Fruit fly (Drosophila melanogaster) whole organism, wandering third instar larva: ENCODE measurements around the gene ro.

Experiments
- Abd-B ChIP-seq: fragments of >200 bp; optimal IDR thresholded peaks from 2 replicates; lab custom pipeline; 2017; ENCODE audit warnings: missing biosample characterization, missing genetic modification characterization
- CG32264 ChIP-seq: fragments of 200-800 bp; sonication (Bioruptor generic); optimal IDR thresholded peaks from 2 replicates; lab custom pipeline; 2016; ENCODE audit warnings: missing biosample characterization, missing genetic modification characterization
- CG9705 ChIP-seq: fragments of 200-800 bp; sonication (Bioruptor generic); optimal IDR thresholded peaks from 2 replicates; lab custom pipeline; 2018; ENCODE audit warnings: missing biosample characterization, mild to moderate bottlenecking, missing genetic modification characterization
- CrebA ChIP-seq: fragments of 200-800 bp; sonication (Bioruptor generic); optimal IDR thresholded peaks from 2 replicates; lab custom pipeline; 2016; ENCODE audit warnings: missing biosample characterization, mild to moderate bottlenecking, missing genetic modification characterization, borderline replicate concordance
- Dfd ChIP-seq: fragments of >200 bp; optimal IDR thresholded peaks from 2 replicates; lab custom pipeline; 2017; ENCODE audit warnings: missing biosample characterization, missing genetic modification characterization
- Dif ChIP-seq: fragments of 200-275, 200-300 bp; sonication (Bioruptor generic); optimal IDR thresholded peaks from 2 replicates; lab custom pipeline; 2018; ENCODE audit warnings: missing biosample characterization, missing genetic modification characterization; ENCODE audit not compliant: partially characterized antibody
- GATAd ChIP-seq: sonication (Bioruptor generic); optimal IDR thresholded peaks from 2 replicates; lab custom pipeline; 2016; ENCODE audit warnings: missing biosample characterization, missing genetic modification characterization
- HLH106 ChIP-seq: fragments of 200-800 bp; optimal IDR thresholded peaks from 3 replicates; lab custom pipeline; 2019; ENCODE audit warnings: missing biosample characterization, mild to moderate bottlenecking, missing genetic modification characterization, moderate library complexity
- Hnf4 ChIP-seq: fragments of 200-800 bp; sonication (Bioruptor generic); optimal IDR thresholded peaks from 2 replicates; lab custom pipeline; 2016; ENCODE audit warnings: missing biosample characterization, mild to moderate bottlenecking, missing genetic modification characterization
- Hr78 ChIP-seq: fragments of >200 bp; optimal IDR thresholded peaks from 2 replicates; lab custom pipeline; 2017; ENCODE audit warnings: missing biosample characterization, missing genetic modification characterization
- Hr83 ChIP-seq: fragments of 200-300 bp; sonication (Bioruptor generic); optimal IDR thresholded peaks from 2 replicates; lab custom pipeline; 2016; ENCODE audit warnings: missing biosample characterization, mild to moderate bottlenecking, missing genetic modification characterization, moderate library complexity; ENCODE audit not compliant: poor library complexity, severe bottlenecking
- Jra ChIP-seq: sonication (Bioruptor generic); optimal IDR thresholded peaks from 2 replicates; lab custom pipeline; 2016; ENCODE audit warnings: missing biosample characterization, missing genetic modification characterization
- Mio ChIP-seq: sonication (Bioruptor generic); optimal IDR thresholded peaks from 2 replicates; lab custom pipeline; 2016; ENCODE audit warnings: missing biosample characterization, missing genetic modification characterization
- Myc ChIP-seq: fragments of >200 bp; optimal IDR thresholded peaks from 2 replicates; lab custom pipeline; 2017
- N ChIP-seq: fragments of >200 bp; optimal IDR thresholded peaks from 2 replicates; lab custom pipeline; 2018; ENCODE audit warnings: missing biosample characterization, missing external identifiers, missing genetic modification characterization
- OdsH ChIP-seq: fragments of 200-800 bp; sonication (Bioruptor generic); optimal IDR thresholded peaks from 2 replicates; lab custom pipeline; 2016; ENCODE audit warnings: missing biosample characterization, mild to moderate bottlenecking, missing genetic modification characterization
- Rel ChIP-seq, 2 experiments: fragments of 200-800 bp; sonication (Bioruptor generic) in 1 of 2; optimal IDR thresholded peaks; 2 replicates in 1 of 2; 3 replicates in 1 of 2; lab custom pipeline; 2016 to 2019; ENCODE audit warnings: mild to moderate bottlenecking in 2 of 2, missing biosample characterization in 2 of 2, missing genetic modification characterization in 2 of 2, moderate library complexity in 1 of 2
- Sp1 ChIP-seq: fragments of 200-800 bp; sonication (Bioruptor generic); optimal IDR thresholded peaks from 3 replicates; lab custom pipeline; 2019; ENCODE audit warnings: missing biosample characterization, mild to moderate bottlenecking, missing genetic modification characterization, moderate library complexity
- Vsx2 ChIP-seq: fragments of 200-300, 225-300 bp; sonication (Bioruptor generic); optimal IDR thresholded peaks from 2 replicates; lab custom pipeline; 2018; ENCODE audit warnings: missing biosample characterization, missing genetic modification characterization; ENCODE audit not compliant: partially characterized antibody
- br ChIP-seq: fragments of 200-800 bp; sonication (Bioruptor generic); optimal IDR thresholded peaks from 2 replicates; lab custom pipeline; 2016; ENCODE audit warnings: missing biosample characterization, missing genetic modification characterization
- brk ChIP-seq: fragments of 200-800 bp; sonication (Bioruptor generic); optimal IDR thresholded peaks from 2 replicates; lab custom pipeline; 2016; ENCODE audit warnings: missing biosample characterization, mild to moderate bottlenecking, missing genetic modification characterization
- dl ChIP-seq, 2 experiments: fragments of 175-275, 200-275 bp in 1 of 2; fragments of 200-275 bp in 1 of 2; sonication (Bioruptor generic); optimal IDR thresholded peaks; lab custom pipeline; 2018; ENCODE audit warnings: mild to moderate bottlenecking in 2 of 2, missing biosample characterization in 2 of 2, missing genetic modification characterization in 2 of 2, moderate library complexity in 2 of 2; ENCODE audit not compliant: partially characterized antibody in 2 of 2, insufficient read depth in 1 of 2
- dmrt93B ChIP-seq: fragments of 200-800 bp; sonication (Bioruptor generic); optimal IDR thresholded peaks from 2 replicates; lab custom pipeline; 2018; ENCODE audit warnings: missing biosample characterization, mild to moderate bottlenecking, missing genetic modification characterization
- dsf ChIP-seq: sonication (Bioruptor generic); optimal IDR thresholded peaks from 2 replicates; lab custom pipeline; 2016; ENCODE audit warnings: missing biosample characterization, missing genetic modification characterization, borderline replicate concordance
- ey ChIP-seq: fragments of 200-800 bp; sonication (Bioruptor generic); optimal IDR thresholded peaks from 2 replicates; lab custom pipeline; 2016; ENCODE audit warnings: missing biosample characterization, missing genetic modification characterization
- foxo ChIP-seq, 2 experiments: fragments of 200-800 bp; sonication (Bioruptor generic); optimal IDR thresholded peaks; 2 replicates in 1 of 2; 3 replicates in 1 of 2; lab custom pipeline; 2016 to 2017; ENCODE audit warnings: missing biosample characterization in 2 of 2, missing genetic modification characterization in 2 of 2
- fru ChIP-seq: fragments of 200-800 bp; sonication (Bioruptor generic); optimal IDR thresholded peaks from 3 replicates; lab custom pipeline; 2016; ENCODE audit warnings: missing biosample characterization, mild to moderate bottlenecking, missing genetic modification characterization
- h ChIP-seq: fragments of 200-800 bp; sonication (Bioruptor generic); optimal IDR thresholded peaks from 3 replicates; lab custom pipeline; 2016; ENCODE audit warnings: missing biosample characterization, mild to moderate bottlenecking, missing genetic modification characterization
- jim ChIP-seq: fragments of 175-275, 200-325 bp; sonication (Bioruptor generic); optimal IDR thresholded peaks from 2 replicates; lab custom pipeline; 2016; ENCODE audit warnings: missing biosample characterization, mild to moderate bottlenecking, missing genetic modification characterization
- lola ChIP-seq: fragments of >200 bp; optimal IDR thresholded peaks from 2 replicates; lab custom pipeline; 2017; ENCODE audit warnings: missing biosample characterization, missing genetic modification characterization
- pan ChIP-seq: fragments of >200 bp; optimal IDR thresholded peaks from 2 replicates; lab custom pipeline; 2017
- psq ChIP-seq: fragments of 200-800 bp; sonication (Bioruptor generic); optimal IDR thresholded peaks from 3 replicates; lab custom pipeline; 2017; ENCODE audit warnings: missing biosample characterization, mild to moderate bottlenecking, missing genetic modification characterization, moderate library complexity
- rgr ChIP-seq: fragments of 200-800 bp; sonication (Bioruptor generic); optimal IDR thresholded peaks from 3 replicates; lab custom pipeline; 2016; ENCODE audit warnings: missing biosample characterization, mild to moderate bottlenecking, missing genetic modification characterization
- sage ChIP-seq: fragments of 200-800 bp; sonication (Bioruptor generic); optimal IDR thresholded peaks from 2 replicates; lab custom pipeline; 2016; ENCODE audit warnings: missing biosample characterization, mild to moderate bottlenecking, missing genetic modification characterization
- sv ChIP-seq: fragments of 200-800 bp; sonication (Bioruptor generic); optimal IDR thresholded peaks from 3 replicates; lab custom pipeline; 2016; ENCODE audit warnings: missing biosample characterization, missing genetic modification characterization
- tai ChIP-seq: sonication (Bioruptor generic); optimal IDR thresholded peaks from 2 replicates; lab custom pipeline; 2016; ENCODE audit warnings: missing biosample characterization, missing genetic modification characterization
- usp ChIP-seq: fragments of >200 bp; optimal IDR thresholded peaks from 2 replicates; lab custom pipeline; 2017; ENCODE audit warnings: missing biosample characterization, missing genetic modification characterization
- woc ChIP-seq: sonication (Bioruptor generic); optimal IDR thresholded peaks from 2 replicates; lab custom pipeline; 2016; ENCODE audit warnings: missing biosample characterization, mild to moderate bottlenecking, missing genetic modification characterization

Gene ro

dm6 chr3R:26867457-26868044 is 13.4 kb downstream of the ro start:
- TF ChIP-seq HLH106 (tag; lab: Kevin White, UChicago) (no peak), Abd-B (no peak), N (GFP tag; lab: Kevin White, UChicago) (no peak), pan (lab: Kevin White, UChicago) (no peak), lola (GFP tag; lab: Kevin White, UChicago) (no peak), CG9705 (no peak), Jra (GFP tag; lab: Kevin White, UChicago) (no peak), dmrt93B (GFP tag; lab: Kevin White, UChicago) (no peak), sage (no peak), Myc (lab: Kevin White, UChicago) (no peak), Mio (no peak), Dif (no peak), Hnf4 (GFP tag; lab: Kevin White, UChicago) (no peak), psq (GFP tag; lab: Kevin White, UChicago) (no peak), Rel (GFP tag; optimal IDR thresholded peaks at IDR 0.05; lab: Kevin White, UChicago) (no peak), Rel (tag; optimal IDR thresholded peaks at IDR 0.05; lab: Kevin White, UChicago) (no peak), brk (GFP tag; lab: Kevin White, UChicago) (no peak), Hr78 (GFP tag; lab: Kevin White, UChicago) (no peak), Hr83 (GFP tag; lab: Kevin White, UChicago) (no peak)
- TF ChIP-seq, all 38 proteins: peak for 0

dm6 chr3R:26866577-26867456 is 14.2 kb downstream of the ro start, which contains the start of the genes ball and His2Av:
ball (minus strand) TSS chr3R:26866807.
His2Av (plus strand) TSS chr3R:26866929.
- TF ChIP-seq woc (peak; percentile 47), Dif (no peak), Jra (GFP tag; lab: Kevin White, UChicago) (peak; percentile 87), brk (GFP tag; lab: Kevin White, UChicago) (no peak), Mio (peak; percentile 41), Vsx2 (GFP tag; lab: Kevin White, UChicago) (no peak), rgr (GFP tag; lab: Kevin White, UChicago) (peak; percentile 85), OdsH (GFP tag; lab: Kevin White, UChicago) (peak; percentile 75), Hr78 (GFP tag; lab: Kevin White, UChicago) (no peak), br (GFP tag; lab: Kevin White, UChicago) (peak; percentile 86), h (GFP tag; lab: Kevin White, UChicago) (peak; percentile 82), psq (GFP tag; lab: Kevin White, UChicago) (peak; percentile 66), fru (GFP tag; lab: Kevin White, UChicago) (peak; percentile 86), CG9705 (peak; percentile 41), CG32264 (GFP tag; lab: Kevin White, UChicago) (peak; percentile 44), usp (no peak), jim (GFP tag; lab: Kevin White, UChicago) (no peak), dsf (GFP tag; lab: Kevin White, UChicago) (peak; percentile 33), sv (GFP tag; lab: Kevin White, UChicago) (peak; percentile 86), Rel (GFP tag; optimal IDR thresholded peaks at IDR 0.05; lab: Kevin White, UChicago) (no peak), Rel (tag; optimal IDR thresholded peaks at IDR 0.05; lab: Kevin White, UChicago) (peak; percentile 90), ey (GFP tag; lab: Kevin White, UChicago) (peak; percentile 84), dl (GFP tag; optimal IDR thresholded peaks at IDR 0.05; lab: Kevin White, UChicago; ENCODE audit: insufficient read depth in 1 of 2, partially characterized antibody in 2 of 2) (no peak), tai (no peak), dmrt93B (GFP tag; lab: Kevin White, UChicago) (peak; percentile 10), Hr83 (GFP tag; lab: Kevin White, UChicago) (peak; percentile 51), sage (no peak), lola (GFP tag; lab: Kevin White, UChicago) (peak; percentile 10), Hnf4 (GFP tag; lab: Kevin White, UChicago) (peak; percentile 86), Abd-B (no peak), GATAd (GFP tag; lab: Kevin White, UChicago) (peak; percentile 21), Dfd (GFP tag; lab: Kevin White, UChicago) (no peak), foxo (GFP tag; optimal IDR thresholded peaks at IDR 0.05; lab: Kevin White, UChicago) (peak; percentile 23 to 89), pan (lab: Kevin White, UChicago) (no peak), Sp1 (peak; percentile 64), HLH106 (tag; lab: Kevin White, UChicago) (peak; percentile 72), N (GFP tag; lab: Kevin White, UChicago) (no peak), Myc (lab: Kevin White, UChicago) (peak; percentile 77), CrebA (GFP tag; lab: Kevin White, UChicago) (no peak)
